Fruit fly (Drosophila melanogaster) Kc167 (cell line): Measurements from ENCODE around the gene CG13694.

Experiments
- Myc ChIP-seq: fragments of >200 bp; optimal IDR thresholded peaks from 2 replicates; lab custom pipeline; 2017; ENCODE audit warnings: missing external identifiers
- Sin3A ChIP-seq: fragments of >200 bp; optimal IDR thresholded peaks from 2 replicates; lab custom pipeline; 2018; ENCODE audit warnings: missing external identifiers
- h ChIP-seq: fragments of >200 bp; optimal IDR thresholded peaks from 3 replicates; lab custom pipeline; 2018; ENCODE audit warnings: missing external identifiers
- insv ChIP-seq: fragments of >200 bp; optimal IDR thresholded peaks from 3 replicates; lab custom pipeline; 2018; ENCODE audit warnings: missing external identifiers
- psq ChIP-seq: fragments of >200 bp; optimal IDR thresholded peaks from 2 replicates; lab custom pipeline; 2017; ENCODE audit warnings: missing external identifiers
- ttk ChIP-seq: sonication (Bioruptor generic); optimal IDR thresholded peaks from 2 replicates; lab custom pipeline; 2017; ENCODE audit warnings: missing external identifiers

- TF ChIP-seq psq (lab: Kevin White, UChicago): no peak
- TF ChIP-seq h (lab: Kevin White, UChicago): no peak
- no peak for TF ChIP-seq insv (lab: Kevin White, UChicago)
- TF ChIP-seq Myc (lab: Kevin White, UChicago): no peak
- no peak for TF ChIP-seq Sin3A (lab: Kevin White, UChicago)
- no peak for TF ChIP-seq ttk (lab: Kevin White, UChicago)
Observed at dm6 chr2L:163229-163628, 46.9 kb upstream of the CG13694 start.
